Worm (Caenorhabditis elegans) whole organism, young adult: ENCODE data around the gene T19C3.3.

ENCODE experiments used
- ama-1 ChIP-seq, 3 experiments: fragments of 150-350 bp in 1 of 3; sonication (generic microtip) in 2 of 3; optimal IDR thresholded peaks; 2 replicates each; lab custom pipeline; 2014 to 2018; ENCODE audit warnings: missing biosample characterization in 2 of 3, missing genetic modification characterization in 2 of 3, missing genetic modification reagents in 2 of 3
- athp-1 ChIP-seq: sonication (generic microtip); optimal IDR thresholded peaks from 2 replicates; lab custom pipeline; 2017; ENCODE audit warnings: mild to moderate bottlenecking, missing genetic modification characterization, missing compliant biosample characterization
- ceh-27 ChIP-seq: fragments of 200-800 bp; sonication (Bioruptor generic); optimal IDR thresholded peaks from 2 replicates; lab custom pipeline; 2018; ENCODE audit warnings: mild to moderate bottlenecking, missing genetic modification characterization, moderate library complexity, missing compliant biosample characterization
- die-1 ChIP-seq: sonication (generic microtip); optimal IDR thresholded peaks from 2 replicates; lab custom pipeline; 2016; ENCODE audit warnings: missing genotype, mild to moderate bottlenecking, missing genetic modification characterization, missing compliant biosample characterization
- dpl-1 ChIP-seq: fragments of 150-350 bp; optimal IDR thresholded peaks from 2 replicates; lab custom pipeline; 2014; ENCODE audit warnings: missing biosample characterization, missing genetic modification reagents, missing genetic modification characterization
- hlh-26 ChIP-seq: fragments of 200-800 bp; sonication (Bioruptor generic); conservative IDR thresholded peaks from 2 replicates; pipeline ENCODE4 v1.3.6; 2022; ENCODE audit warnings: missing genetic modification reagents, missing genetic modification characterization, missing compliant biosample characterization
- hsf-1 ChIP-seq: fragments of 200-800 bp; sonication (Bioruptor generic); IDR thresholded peaks from 2 replicates; pipeline ENCODE4 v1.3.6; 2022; ENCODE audit warnings: missing genetic modification reagents, missing genetic modification characterization, missing compliant biosample characterization
- nhr-27 ChIP-seq: fragments of 200-800 bp; sonication (Bioruptor generic); optimal IDR thresholded peaks from 2 replicates; lab custom pipeline; 2018; ENCODE audit warnings: mild to moderate bottlenecking, missing genetic modification characterization, moderate library complexity, missing compliant biosample characterization
- nhr-90 ChIP-seq: sonication (generic microtip); optimal IDR thresholded peaks from 2 replicates; lab custom pipeline; 2016; ENCODE audit warnings: missing genotype, mild to moderate bottlenecking, missing genetic modification characterization, missing compliant biosample characterization
- tbp1 ChIP-seq: fragments of 200-800 bp; sonication (Bioruptor generic); optimal IDR thresholded peaks from 2 replicates; lab custom pipeline; 2018; ENCODE audit warnings: mild to moderate bottlenecking, missing genetic modification characterization, missing compliant biosample characterization
- unc-130 ChIP-seq: sonication (generic microtip); optimal IDR thresholded peaks from 2 replicates; lab custom pipeline; 2016; ENCODE audit warnings: missing genetic modification reagents, missing genetic modification characterization, missing compliant biosample characterization
- unc-62 ChIP-seq: fragments of 150-350 bp; optimal IDR thresholded peaks from 2 replicates; lab custom pipeline; 2014; ENCODE audit warnings: missing biosample characterization, missing genetic modification reagents, missing genetic modification characterization
- zfh-2 ChIP-seq: fragments of 200-800 bp; sonication (Bioruptor generic); conservative IDR thresholded peaks from 2 replicates; pipeline ENCODE4 v1.3.6; 2022; ENCODE audit warnings: missing genetic modification reagents, missing genetic modification characterization, missing compliant biosample characterization
- ztf-18 ChIP-seq: sonication (generic microtip); optimal IDR thresholded peaks from 2 replicates; lab custom pipeline; 2016; ENCODE audit warnings: missing genotype, mild to moderate bottlenecking, missing genetic modification characterization, missing compliant biosample characterization

- TF ChIP-seq nhr-90 (tag; lab: Kevin White, UChicago) (no peak), ama-1 (optimal IDR thresholded peaks at IDR 0.05; lab: Kevin White, UChicago) (no peak), ama-1 (GFP tag; optimal IDR thresholded peaks at IDR 0.05; lab: Kevin White, UChicago) (no peak), athp-1 (tag; lab: Kevin White, UChicago) (no peak), unc-62 (GFP tag; lab: Kevin White, UChicago) (no peak), die-1 (tag; lab: Kevin White, UChicago) (no peak), ztf-18 (tag; lab: Kevin White, UChicago) (no peak), unc-130 (GFP tag; lab: Kevin White, UChicago) (no peak), tbp1 (no peak), ceh-27 (no peak), dpl-1 (GFP tag; lab: Kevin White, UChicago) (no peak), hlh-26 (GFP tag; lab: Robert Waterston, UW) (no peak), zfh-2 (GFP tag; lab: Robert Waterston, UW) (no peak), nhr-27 (tag; lab: Kevin White, UChicago) (no peak), hsf-1 (GFP tag; lab: Robert Waterston, UW) (no peak)
Observed at ce11 chrIII:627838-628237, 13.5 kb upstream of the T19C3.3 start, which contains the start of gene T19C3.5.
